Worm (Caenorhabditis elegans) whole organism, late embryonic: ENCODE data around the gene nhr-171.

ENCODE experiments used
- C38D4.7 ChIP-seq: fragments of 200-800 bp; sonication (Bioruptor generic); optimal IDR thresholded peaks from 2 replicates; lab custom pipeline; 2018; ENCODE audit warnings: mild to moderate bottlenecking, missing genetic modification characterization, moderate library complexity, missing compliant biosample characterization
- F13H6.1 ChIP-seq: sonication (generic microtip); optimal IDR thresholded peaks from 2 replicates; lab custom pipeline; 2016; ENCODE audit warnings: missing genetic modification characterization, missing compliant biosample characterization
- K09A11.1 ChIP-seq: sonication (generic microtip); optimal IDR thresholded peaks from 2 replicates; lab custom pipeline; 2017; ENCODE audit warnings: antibody characterized with exemption, mild to moderate bottlenecking, missing genetic modification characterization, missing compliant biosample characterization; ENCODE audit not compliant: insufficient read depth
- T23F11.4 ChIP-seq: fragments of 200-800 bp; sonication (Bioruptor generic); optimal IDR thresholded peaks from 2 replicates; lab custom pipeline; 2018; ENCODE audit warnings: mild to moderate bottlenecking, missing genetic modification characterization, missing compliant biosample characterization
- ceh-18 ChIP-seq: sonication (generic microtip); optimal IDR thresholded peaks from 2 replicates; lab custom pipeline; 2016; ENCODE audit warnings: missing genetic modification characterization, missing compliant biosample characterization
- ceh-2 ChIP-seq: sonication (generic microtip); optimal IDR thresholded peaks from 2 replicates; lab custom pipeline; 2016; ENCODE audit warnings: missing genotype, missing genetic modification characterization, missing compliant biosample characterization
- ceh-22 ChIP-seq: sonication (generic microtip); optimal IDR thresholded peaks from 2 replicates; lab custom pipeline; 2017; ENCODE audit warnings: missing biosample characterization, missing genetic modification characterization
- ceh-24 ChIP-seq: sonication (generic microtip); optimal IDR thresholded peaks from 2 replicates; lab custom pipeline; 2016; ENCODE audit warnings: mild to moderate bottlenecking, missing genetic modification characterization, missing compliant biosample characterization
- ceh-31 ChIP-seq: sonication (generic microtip); optimal IDR thresholded peaks from 2 replicates; lab custom pipeline; 2016; ENCODE audit warnings: missing genetic modification characterization, missing compliant biosample characterization
- ceh-34 ChIP-seq: sonication (generic microtip); optimal IDR thresholded peaks from 2 replicates; lab custom pipeline; 2016; ENCODE audit warnings: mild to moderate bottlenecking, missing genetic modification characterization, missing compliant biosample characterization
- ceh-48 ChIP-seq: sonication (generic microtip); optimal IDR thresholded peaks from 2 replicates; lab custom pipeline; 2016; ENCODE audit warnings: missing genetic modification characterization, inconsistent platforms, missing compliant biosample characterization
- dmd-4 ChIP-seq: sonication (generic microtip); optimal IDR thresholded peaks from 2 replicates; lab custom pipeline; 2016; ENCODE audit warnings: borderline replicate concordance, missing genetic modification characterization, missing compliant biosample characterization
- dve-1 ChIP-seq: sonication (generic microtip); optimal IDR thresholded peaks from 2 replicates; lab custom pipeline; 2017; ENCODE audit warnings: antibody characterized with exemption, mild to moderate bottlenecking, missing genetic modification characterization, missing compliant biosample characterization
- ets-4 ChIP-seq: sonication (generic microtip); optimal IDR thresholded peaks from 2 replicates; lab custom pipeline; 2016; ENCODE audit warnings: missing genetic modification characterization, missing compliant biosample characterization
- eyg-1 ChIP-seq: sonication (generic microtip); optimal IDR thresholded peaks from 2 replicates; lab custom pipeline; 2016; ENCODE audit warnings: missing genotype, missing genetic modification characterization, missing compliant biosample characterization
- fax-1 ChIP-seq: sonication (generic microtip); optimal IDR thresholded peaks from 2 replicates; lab custom pipeline; 2016; ENCODE audit warnings: missing genotype, missing genetic modification characterization, missing compliant biosample characterization
- fkh-6 ChIP-seq: sonication (generic microtip); optimal IDR thresholded peaks from 2 replicates; lab custom pipeline; 2016; ENCODE audit warnings: missing genetic modification characterization, missing compliant biosample characterization
- gmeb-2 ChIP-seq: sonication (generic microtip); optimal IDR thresholded peaks from 2 replicates; lab custom pipeline; 2016; ENCODE audit warnings: missing genetic modification characterization, inconsistent platforms, missing compliant biosample characterization
- hlh-13 ChIP-seq: fragments of 200-800 bp; sonication (Bioruptor generic); optimal IDR thresholded peaks from 2 replicates; lab custom pipeline; 2018; ENCODE audit warnings: mild to moderate bottlenecking, missing genetic modification characterization, missing compliant biosample characterization
- hlh-30 ChIP-seq: sonication (generic microtip); optimal IDR thresholded peaks from 2 replicates; lab custom pipeline; 2017; ENCODE audit warnings: antibody characterized with exemption, missing genetic modification characterization, missing compliant biosample characterization; ENCODE audit not compliant: insufficient read depth
- hlh-6 ChIP-seq: sonication (generic microtip); optimal IDR thresholded peaks from 2 replicates; lab custom pipeline; 2016; ENCODE audit warnings: missing genotype, missing genetic modification characterization, missing compliant biosample characterization
- hlh-8 ChIP-seq: sonication (generic microtip); optimal IDR thresholded peaks from 2 replicates; lab custom pipeline; 2016; ENCODE audit warnings: missing genotype, missing genetic modification characterization, missing compliant biosample characterization
- mec-3 ChIP-seq: sonication (generic microtip); optimal IDR thresholded peaks from 2 replicates; lab custom pipeline; 2016; ENCODE audit warnings: borderline replicate concordance, missing genetic modification characterization, missing compliant biosample characterization
- nfya-1 ChIP-seq: sonication (generic microtip); optimal IDR thresholded peaks from 2 replicates; lab custom pipeline; 2017; ENCODE audit warnings: missing genetic modification characterization, mild to moderate bottlenecking, missing compliant biosample characterization, antibody characterized with exemption, moderate library complexity
- nhr-11 ChIP-seq: fragments of 150-350 bp; optimal IDR thresholded peaks from 2 replicates; lab custom pipeline; 2014; ENCODE audit warnings: missing biosample characterization, missing genetic modification characterization
- nhr-232 ChIP-seq: sonication (generic microtip); optimal IDR thresholded peaks from 2 replicates; lab custom pipeline; 2016; ENCODE audit warnings: missing genetic modification characterization, missing compliant biosample characterization
- pat-9 ChIP-seq: fragments of 200-800 bp; sonication (Bioruptor generic); optimal IDR thresholded peaks from 2 replicates; lab custom pipeline; 2018; ENCODE audit warnings: mild to moderate bottlenecking, missing genetic modification characterization, moderate library complexity, missing compliant biosample characterization
- pax-1 ChIP-seq: fragments of 150-350 bp; optimal IDR thresholded peaks from 2 replicates; lab custom pipeline; 2014; ENCODE audit warnings: missing biosample characterization, missing genetic modification characterization
- pha-2 ChIP-seq: sonication (generic microtip); optimal IDR thresholded peaks from 2 replicates; lab custom pipeline; 2017; ENCODE audit warnings: mild to moderate bottlenecking, missing genetic modification characterization, missing compliant biosample characterization
- pqm-1 ChIP-seq: sonication (generic microtip); optimal IDR thresholded peaks from 2 replicates; lab custom pipeline; 2016; ENCODE audit warnings: missing genetic modification characterization, missing compliant biosample characterization
- ref-2 ChIP-seq: sonication (generic microtip); optimal IDR thresholded peaks from 2 replicates; lab custom pipeline; 2016; ENCODE audit warnings: missing genetic modification characterization, missing compliant biosample characterization
- rnt-1 ChIP-seq: sonication (generic microtip); optimal IDR thresholded peaks from 2 replicates; lab custom pipeline; 2016; ENCODE audit warnings: missing genetic modification characterization, missing compliant biosample characterization
- sox-2 ChIP-seq: fragments of 200-800 bp; sonication (Bioruptor generic); IDR thresholded peaks from 2 replicates; pipeline ENCODE4 v1.3.6; 2022; ENCODE audit warnings: missing genetic modification reagents, missing genetic modification characterization, missing compliant biosample characterization
- tbx-2 ChIP-seq: sonication (generic microtip); optimal IDR thresholded peaks from 2 replicates; lab custom pipeline; 2016; ENCODE audit warnings: missing genetic modification characterization, missing compliant biosample characterization
- ttx-3 ChIP-seq: sonication (generic microtip); optimal IDR thresholded peaks from 2 replicates; lab custom pipeline; 2016; ENCODE audit warnings: missing genetic modification reagents, missing genetic modification characterization, missing compliant biosample characterization
- unc-3 ChIP-seq, 2 experiments: fragments of 200-800 bp in 1 of 2; sonication (Bioruptor generic) in 1 of 2; sonication (generic microtip) in 1 of 2; conservative IDR thresholded peaks in 1 of 2; optimal IDR thresholded peaks in 1 of 2; 2 replicates each; pipeline versions ENCODE4 v1.3.6 to Lab custom; 2016 to 2022; ENCODE audit warnings: missing compliant biosample characterization in 2 of 2, missing genetic modification characterization in 2 of 2, missing genetic modification reagents in 1 of 2
- unc-42 ChIP-seq: sonication (generic microtip); optimal IDR thresholded peaks from 2 replicates; lab custom pipeline; 2016; ENCODE audit warnings: missing genotype, missing genetic modification characterization, missing compliant biosample characterization
- unc-55 ChIP-seq: sonication (generic microtip); optimal IDR thresholded peaks from 2 replicates; lab custom pipeline; 2017; ENCODE audit warnings: missing biosample characterization, missing genetic modification reagents, missing genetic modification characterization
- unc-86 ChIP-seq: sonication (generic microtip); optimal IDR thresholded peaks from 2 replicates; lab custom pipeline; 2016; ENCODE audit warnings: missing genetic modification characterization, missing compliant biosample characterization
- zip-5 ChIP-seq: sonication (generic microtip); optimal IDR thresholded peaks from 2 replicates; lab custom pipeline; 2016; ENCODE audit warnings: missing genetic modification characterization, missing compliant biosample characterization

nhr-171 gene

DNA sequence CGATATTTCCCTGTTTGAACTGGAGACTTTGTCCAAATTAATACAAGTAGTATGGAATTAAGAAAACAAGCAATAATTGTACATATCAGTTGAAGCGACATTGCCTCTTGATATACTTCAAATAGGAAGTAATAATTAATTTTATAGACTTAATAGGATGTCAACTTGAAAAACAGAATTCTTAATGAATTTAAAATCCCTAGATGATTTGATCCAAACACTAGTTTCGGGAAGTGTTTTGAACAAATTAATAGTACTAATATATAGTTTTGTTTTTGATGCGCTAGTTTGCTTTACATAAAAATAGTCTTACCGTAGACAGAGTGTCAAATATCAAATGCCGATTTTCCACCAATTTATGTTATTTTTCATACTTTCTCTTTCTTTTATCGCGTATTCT is 33.2 kb upstream of the nhr-171 start, which contains the start of gene str-190:
Gene str-190 (minus strand): TSS at position 101 of the 400 bp plus-strand sequence.
- TF ChIP-seq K09A11.1 (no peak), hlh-8 (tag; lab: Kevin White, UChicago) (no peak), ceh-31 (tag; lab: Kevin White, UChicago) (no peak), ceh-2 (tag; lab: Kevin White, UChicago) (no peak), hlh-30 (no peak), hlh-6 (tag; lab: Kevin White, UChicago) (no peak), nhr-11 (no peak), ceh-34 (no peak), pqm-1 (tag; lab: Kevin White, UChicago) (no peak), hlh-13 (GFP tag; lab: Kevin White, UChicago) (no peak), F13H6.1 (tag; lab: Kevin White, UChicago) (no peak), mec-3 (tag; lab: Kevin White, UChicago) (no peak), C38D4.7 (no peak), ceh-22 (tag; lab: Kevin White, UChicago) (no peak), sox-2 (GFP tag; lab: Robert Waterston, UW) (no peak)

DNA sequence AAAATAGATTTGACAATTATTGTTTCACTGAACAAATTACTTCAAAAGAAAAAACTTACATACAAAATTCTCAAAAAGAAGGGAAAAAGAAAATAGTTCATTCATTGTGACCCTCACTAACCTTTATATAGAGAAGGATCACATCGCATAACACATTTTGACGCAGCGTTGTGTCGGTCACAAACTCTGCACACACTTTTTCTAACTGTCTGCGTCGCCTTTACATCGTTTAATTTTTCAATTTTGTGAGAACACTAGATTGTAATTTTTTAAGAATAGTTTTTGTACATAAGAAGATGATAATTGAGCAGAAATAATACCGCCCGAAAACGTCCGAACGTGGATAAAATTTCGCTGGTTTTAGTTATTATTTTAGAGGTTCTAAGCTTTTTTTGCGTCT is 30.6 kb upstream of the nhr-171 start, which contains the start of gene C18B10.6:
Gene C18B10.6 (minus strand): TSS at position 101 of the 400 bp plus-strand sequence.
- TF ChIP-seq ets-4 (tag; lab: Kevin White, UChicago) (no peak), tbx-2 (tag; lab: Kevin White, UChicago) (no peak), ceh-24 (no peak), unc-3 (GFP tag; conservative IDR thresholded peaks at IDR 0.05; lab: Robert Waterston, UW) (no peak), unc-3 (tag; optimal IDR thresholded peaks at IDR 0.05; lab: Kevin White, UChicago) (no peak), unc-86 (tag; lab: Kevin White, UChicago) (no peak), unc-55 (GFP tag; lab: Kevin White, UChicago) (no peak), pax-1 (tag; lab: Kevin White, UChicago) (no peak), pat-9 (tag; lab: Kevin White, UChicago) (no peak), ceh-34 (no peak), nhr-11 (no peak), gmeb-2 (tag; lab: Kevin White, UChicago) (no peak), dve-1 (no peak), T23F11.4 (GFP tag; lab: Kevin White, UChicago) (no peak), rnt-1 (tag; lab: Kevin White, UChicago) (no peak)

ce11 chrV:7485000-7485399 is 26.6 kb upstream of the nhr-171 start, which contains the start of gene srbc-8:
Gene srbc-8 (minus strand): TSS chrV:7485100.
- TF ChIP-seq fkh-6, result no peak
- TF ChIP-seq dmd-4, result no peak
- TF ChIP-seq ceh-18 (tag; lab: Kevin White, UChicago), result no peak
- TF ChIP-seq unc-86 (tag; lab: Kevin White, UChicago), result no peak
- TF ChIP-seq zip-5 (tag; lab: Kevin White, UChicago), result no peak
- no peak for TF ChIP-seq nhr-232 (tag; lab: Kevin White, UChicago)
- TF ChIP-seq hlh-8 (tag; lab: Kevin White, UChicago), result no peak
- no peak for TF ChIP-seq dve-1
- TF ChIP-seq unc-42, result no peak
- no peak for TF ChIP-seq ceh-24

DNA sequence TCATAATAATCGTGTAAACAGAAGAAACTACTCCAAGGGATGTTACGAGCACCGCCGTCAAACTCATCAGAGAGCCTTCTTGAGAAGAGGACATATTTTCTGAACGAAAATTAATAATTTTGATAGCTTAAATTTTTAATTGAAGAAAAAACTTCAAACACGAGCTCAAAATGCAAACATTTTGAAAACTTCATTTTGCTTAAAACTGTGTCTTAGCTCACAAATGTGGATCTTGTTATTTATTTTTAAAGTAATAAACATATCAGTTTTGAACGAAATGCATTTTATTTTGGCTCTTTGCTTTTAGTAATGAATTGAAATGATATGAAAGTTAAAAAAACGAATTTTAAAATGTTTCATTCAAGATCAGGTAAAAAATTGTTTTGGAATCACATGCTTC is 24.0 kb upstream of the nhr-171 start, which contains the start of gene srbc-7:
Gene srbc-7 (minus strand): TSS at position 101 of the 400 bp plus-strand sequence.
- TF ChIP-seq ceh-31 (tag; lab: Kevin White, UChicago) (no peak), sox-2 (GFP tag; lab: Robert Waterston, UW) (no peak), mec-3 (tag; lab: Kevin White, UChicago) (no peak), unc-86 (tag; lab: Kevin White, UChicago) (no peak), ceh-48 (tag; lab: Kevin White, UChicago) (no peak), pha-2 (no peak), ttx-3 (no peak), eyg-1 (tag; lab: Kevin White, UChicago) (no peak), dve-1 (no peak), T23F11.4 (GFP tag; lab: Kevin White, UChicago) (no peak), nhr-11 (no peak), ceh-22 (tag; lab: Kevin White, UChicago) (no peak), ref-2 (tag; lab: Kevin White, UChicago) (no peak), fax-1 (tag; lab: Kevin White, UChicago) (no peak), nfya-1 (no peak)
